Worm (Caenorhabditis elegans) whole organism, L2 larva: ENCODE measurements around the gene C14A4.6.

Experiments
- ama-1 ChIP-seq: fragments of 150-350 bp; optimal IDR thresholded peaks from 2 replicates; lab custom pipeline; 2018; ENCODE audit warnings: inconsistent platforms
- mab-5 ChIP-seq: fragments of 150-350 bp; optimal IDR thresholded peaks from 2 replicates; lab custom pipeline; 2014; ENCODE audit warnings: missing biosample characterization, missing genetic modification characterization
- nhr-237 ChIP-seq: fragments of 150-350 bp; optimal IDR thresholded peaks from 2 replicates; lab custom pipeline; 2014; ENCODE audit warnings: missing biosample characterization, missing genetic modification characterization
- snpc-4 ChIP-seq: fragments of 150-350 bp; optimal IDR thresholded peaks from 2 replicates; lab custom pipeline; 2014; ENCODE audit warnings: missing biosample characterization, missing genetic modification characterization
- unc-62 ChIP-seq: fragments of 150-350 bp; optimal IDR thresholded peaks from 2 replicates; lab custom pipeline; 2014; ENCODE audit warnings: missing biosample characterization, missing genetic modification reagents, missing genetic modification characterization
- ztf-4 ChIP-seq: fragments of 150-350 bp; optimal IDR thresholded peaks from 2 replicates; lab custom pipeline; 2014; ENCODE audit warnings: missing biosample characterization, missing genetic modification characterization

DNA sequence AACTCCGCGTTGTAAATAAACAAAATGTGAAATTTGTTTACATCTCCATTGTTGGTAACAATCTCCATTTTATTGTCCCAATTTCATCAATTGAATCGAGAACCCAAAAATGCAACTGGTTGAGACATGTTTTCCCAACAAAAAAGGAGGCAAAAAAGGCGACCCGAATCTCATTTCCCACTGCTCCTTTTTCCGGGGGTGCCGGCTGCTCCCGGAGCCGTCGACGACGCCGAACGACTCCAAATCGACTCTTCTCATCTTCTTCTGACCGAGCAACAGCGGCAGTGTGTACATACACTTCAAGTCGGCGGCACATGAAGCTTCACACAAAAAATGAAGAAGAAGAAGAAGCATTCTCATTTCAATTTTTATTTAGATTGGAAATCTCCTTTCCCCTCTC, 28.1 kb downstream of the C14A4.6 start:
- no peak for TF ChIP-seq ama-1 (lab: Kevin White, UChicago)
- no peak for TF ChIP-seq nhr-237 (tag; lab: Kevin White, UChicago)
- no peak for TF ChIP-seq ztf-4 (tag; lab: Kevin White, UChicago)
- no peak for TF ChIP-seq mab-5 (tag; lab: Kevin White, UChicago)
- no peak for TF ChIP-seq snpc-4 (tag; lab: Kevin White, UChicago)
- no peak for TF ChIP-seq unc-62 (GFP tag; lab: Kevin White, UChicago)
